Worm (Caenorhabditis elegans) whole organism, L1 larva: ENCODE results near the gene slc-28.1.

Source experiments
- C16A3.4 ChIP-seq: fragments of 150-350 bp; optimal IDR thresholded peaks from 2 replicates; lab custom pipeline; 2014; ENCODE audit warnings: missing biosample characterization, missing genetic modification characterization
- alr-1 ChIP-seq: fragments of 200-800 bp; sonication (Bioruptor generic); optimal IDR thresholded peaks from 2 replicates; lab custom pipeline; 2018; ENCODE audit warnings: borderline replicate concordance, mild to moderate bottlenecking, missing genetic modification characterization, missing compliant biosample characterization
- ceh-82 ChIP-seq, 3 experiments: fragments of 150-350 bp in 1 of 3; sonication (generic microtip) in 2 of 3; optimal IDR thresholded peaks; 2 replicates each; lab custom pipeline; 2014 to 2017; ENCODE audit warnings: missing biosample characterization in 3 of 3, missing genetic modification characterization in 3 of 3
- lin-13 ChIP-seq: fragments of 150-350 bp; optimal IDR thresholded peaks from 2 replicates; lab custom pipeline; 2014; ENCODE audit warnings: missing biosample characterization, missing genetic modification reagents, missing genetic modification characterization
- lir-3 ChIP-seq: sonication (generic microtip); optimal IDR thresholded peaks from 2 replicates; lab custom pipeline; 2016; ENCODE audit warnings: mild to moderate bottlenecking, missing genetic modification characterization, moderate library complexity, missing compliant biosample characterization; ENCODE audit not compliant: poor library complexity
- rnt-1 ChIP-seq: sonication (generic microtip); optimal IDR thresholded peaks from 2 replicates; lab custom pipeline; 2016; ENCODE audit warnings: mild to moderate bottlenecking, missing genetic modification characterization, moderate library complexity, missing compliant biosample characterization
- skn-1 ChIP-seq: fragments of 150-350 bp; optimal IDR thresholded peaks from 2 replicates; lab custom pipeline; 2014; ENCODE audit warnings: missing biosample characterization, missing genetic modification characterization
- unc-62 ChIP-seq: fragments of 150-350 bp; optimal IDR thresholded peaks from 2 replicates; lab custom pipeline; 2014; ENCODE audit warnings: missing biosample characterization, missing genetic modification reagents, missing genetic modification characterization

DNA sequence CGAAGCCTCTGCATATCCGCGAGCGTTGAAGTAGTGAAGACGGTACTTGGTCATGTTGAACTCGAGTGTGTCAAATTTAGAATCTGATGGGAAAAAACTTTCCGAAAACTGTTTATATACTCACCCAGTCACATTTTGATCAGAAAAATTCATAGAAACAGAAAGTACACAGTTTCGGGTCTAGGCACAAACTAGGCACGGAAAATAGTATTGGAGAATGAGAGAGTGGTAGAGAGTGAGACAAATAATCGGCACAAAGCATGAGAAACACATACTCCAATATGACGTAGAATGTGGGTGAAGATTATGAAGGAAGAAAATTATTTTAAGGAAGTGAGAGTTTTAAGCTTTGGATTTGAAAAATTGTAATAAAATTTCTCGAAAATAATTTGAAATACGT, 4.8 kb downstream of the slc-28.1 start, which contains the start of gene gst-33:
- TF ChIP-seq lin-13 (no peak), lir-3 (tag; lab: Kevin White, UChicago) (no peak), unc-62 (GFP tag; lab: Kevin White, UChicago) (no peak), ceh-82 (tag; optimal IDR thresholded peaks at IDR 0.05; lab: Kevin White, UChicago) (no peak), C16A3.4 (tag; lab: Kevin White, UChicago) (no peak), skn-1 (tag; lab: Kevin White, UChicago) (no peak), alr-1 (tag; lab: Kevin White, UChicago) (no peak), rnt-1 (tag; lab: Kevin White, UChicago) (no peak)
